Worm (Caenorhabditis elegans) whole organism, early embryonic: ENCODE measurements around the gene clec-226.

ENCODE experiments used
- aly-1 ChIP-seq: sonication (generic microtip); optimal IDR thresholded peaks from 2 replicates; lab custom pipeline; 2016; ENCODE audit warnings: missing genetic modification characterization, missing compliant biosample characterization
- ama-1 ChIP-seq: fragments of 150-350 bp; optimal IDR thresholded peaks from 2 replicates; lab custom pipeline; 2014
- flt-1 ChIP-seq: fragments of 200-800 bp; sonication (Bioruptor generic); IDR thresholded peaks from 2 replicates; pipeline ENCODE4 v1.3.6; 2022; ENCODE audit warnings: missing genetic modification characterization, missing compliant biosample characterization
- hmg-4 ChIP-seq: fragments of 200-800 bp; sonication (Bioruptor generic); optimal IDR thresholded peaks from 2 replicates; lab custom pipeline; 2018; ENCODE audit warnings: mild to moderate bottlenecking, missing genetic modification characterization, missing compliant biosample characterization

- TF ChIP-seq hmg-4 (no peak), ama-1 (lab: Kevin White, UChicago) (no peak), flt-1 (GFP tag; lab: Robert Waterston, UW) (no peak), aly-1 (tag; lab: Kevin White, UChicago) (no peak)
Measured at ce11 chrV:13920730-13921129, 26.0 kb upstream of the clec-226 start, which contains the start of gene srx-42.
